Fruit fly (Drosophila melanogaster): ENCODE data around the gene CG32219.

- TF ChIP-seq CG10431 (GFP tag; optimal IDR thresholded peaks at IDR 0.05) (no peak), tin (GFP tag; optimal IDR thresholded peaks at IDR 0.05) (no peak), lola (GFP tag; optimal IDR thresholded peaks at IDR 0.05) (no peak)
Observed at dm6 chr3L:19904411-19905135, 46.4 kb downstream of the CG32219 start.

Measured in whole organism, embryonic.